Fruit fly (Drosophila melanogaster) whole organism, embryonic: ENCODE results near the gene CG9837.

Experiments
- Atf3 ChIP-seq: fragments of 200-800 bp; sonication (Bioruptor generic); optimal IDR thresholded peaks from 3 replicates; lab custom pipeline; 2016; ENCODE audit warnings: missing biosample characterization, missing genetic modification characterization
- BEAF-32 ChIP-seq: fragments of 200-800 bp; sonication (Bioruptor generic); optimal IDR thresholded peaks from 3 replicates; lab custom pipeline; 2017; ENCODE audit warnings: missing biosample characterization, missing genetic modification characterization, mild to moderate bottlenecking, moderate library complexity, missing genetic modification reagents
- CG10147 ChIP-seq: fragments of 200-800 bp; sonication (Bioruptor generic); optimal IDR thresholded peaks from 2 replicates; lab custom pipeline; 2019; ENCODE audit warnings: missing biosample characterization, mild to moderate bottlenecking, missing genetic modification characterization, moderate library complexity
- CG10543 ChIP-seq: fragments of 200-800 bp; sonication (Bioruptor generic); optimal IDR thresholded peaks from 3 replicates; lab custom pipeline; 2017; ENCODE audit warnings: missing biosample characterization, mild to moderate bottlenecking, missing genetic modification characterization, moderate library complexity
- CG10654 ChIP-seq: fragments of 200-800 bp; sonication (Bioruptor generic); optimal IDR thresholded peaks from 2 replicates; lab custom pipeline; 2016; ENCODE audit warnings: missing biosample characterization, missing genetic modification characterization
- CG11085 ChIP-seq: fragments of 200-800 bp; sonication (Bioruptor generic); IDR thresholded peaks from 2 replicates; pipeline ENCODE4 v1.3.6; 2022; ENCODE audit warnings: missing biosample characterization, missing genetic modification characterization
- CG11504 ChIP-seq: fragments of 200-800 bp; sonication (Bioruptor generic); optimal IDR thresholded peaks from 3 replicates; lab custom pipeline; 2019; ENCODE audit warnings: missing biosample characterization, mild to moderate bottlenecking, missing genetic modification characterization, moderate library complexity
- CG12236 ChIP-seq: fragments of 200-800 bp; sonication (Bioruptor generic); optimal IDR thresholded peaks from 2 replicates; lab custom pipeline; 2016; ENCODE audit warnings: missing biosample characterization, missing genetic modification characterization
- CG12942 ChIP-seq: fragments of 200-800 bp; sonication (Bioruptor generic); optimal IDR thresholded peaks from 3 replicates; lab custom pipeline; 2016; ENCODE audit warnings: missing biosample characterization, missing genetic modification characterization
- CG15011 ChIP-seq: fragments of 200-800 bp; sonication (Bioruptor generic); optimal IDR thresholded peaks from 3 replicates; lab custom pipeline; 2018; ENCODE audit warnings: missing biosample characterization, mild to moderate bottlenecking, missing genetic modification characterization
- CG1603 ChIP-seq: fragments of 200-800 bp; sonication (Bioruptor generic); optimal IDR thresholded peaks from 2 replicates; lab custom pipeline; 2019; ENCODE audit warnings: missing biosample characterization, mild to moderate bottlenecking, missing genetic modification characterization, moderate library complexity
- CG16815 ChIP-seq: fragments of 200-800 bp; sonication (Bioruptor generic); optimal IDR thresholded peaks from 3 replicates; lab custom pipeline; 2017; ENCODE audit warnings: missing biosample characterization, mild to moderate bottlenecking, missing genetic modification characterization
- CG17385 ChIP-seq: fragments of 200-800 bp; sonication (Bioruptor generic); optimal IDR thresholded peaks from 3 replicates; lab custom pipeline; 2018; ENCODE audit warnings: missing biosample characterization, mild to moderate bottlenecking, missing genetic modification characterization
- CG2120 ChIP-seq: fragments of 200-800 bp; sonication (Bioruptor generic); optimal IDR thresholded peaks from 3 replicates; lab custom pipeline; 2016; ENCODE audit warnings: missing biosample characterization, missing genetic modification characterization
- CG30020 ChIP-seq: fragments of 200-800 bp; optimal IDR thresholded peaks from 2 replicates; lab custom pipeline; 2019; ENCODE audit warnings: missing biosample characterization, mild to moderate bottlenecking, missing genetic modification characterization, moderate library complexity
- CG34376 ChIP-seq: fragments of 200-800 bp; sonication (Bioruptor generic); optimal IDR thresholded peaks from 2 replicates; lab custom pipeline; 2018; ENCODE audit warnings: missing biosample characterization, mild to moderate bottlenecking, missing genetic modification characterization
- CG4328 ChIP-seq: fragments of 200-800 bp; sonication (Bioruptor generic); optimal IDR thresholded peaks from 3 replicates; lab custom pipeline; 2017; ENCODE audit warnings: missing biosample characterization, missing genetic modification reagents, missing genetic modification characterization
- CG4424 ChIP-seq: fragments of 200-800 bp; sonication (Bioruptor generic); optimal IDR thresholded peaks from 3 replicates; lab custom pipeline; 2016; ENCODE audit warnings: missing biosample characterization, missing genetic modification characterization
- CG8924 ChIP-seq: fragments of 200-800 bp; optimal IDR thresholded peaks from 3 replicates; lab custom pipeline; 2019; ENCODE audit warnings: missing biosample characterization, mild to moderate bottlenecking, missing genetic modification characterization, moderate library complexity
- D19A ChIP-seq: fragments of 200-800 bp; optimal IDR thresholded peaks from 3 replicates; lab custom pipeline; 2019; ENCODE audit warnings: missing biosample characterization, mild to moderate bottlenecking, missing genetic modification characterization, moderate library complexity
- Eip74EF ChIP-seq, 2 experiments: fragments of 200-800 bp in 1 of 2; fragments of >200 bp in 1 of 2; sonication (Bioruptor generic) in 1 of 2; optimal IDR thresholded peaks; 2 replicates each; lab custom pipeline; 2017 to 2019; ENCODE audit warnings: missing biosample characterization in 2 of 2, missing genetic modification characterization in 2 of 2, mild to moderate bottlenecking in 1 of 2, moderate library complexity in 1 of 2
- Fer3 ChIP-seq: fragments of 200-800 bp; sonication (Bioruptor generic); optimal IDR thresholded peaks from 2 replicates; lab custom pipeline; 2018; ENCODE audit warnings: missing biosample characterization, mild to moderate bottlenecking, missing genetic modification characterization, moderate library complexity
- HHEX ChIP-seq: fragments of 200-800 bp; sonication (Bioruptor generic); optimal IDR thresholded peaks from 3 replicates; lab custom pipeline; 2017; ENCODE audit warnings: missing biosample characterization, mild to moderate bottlenecking, missing genetic modification characterization, missing genetic modification reagents
- HLH3B ChIP-seq: fragments of 200-800 bp; sonication (Bioruptor generic); IDR thresholded peaks from 2 replicates; pipeline ENCODE4 v1.3.6; 2022; ENCODE audit warnings: missing biosample characterization, missing genetic modification characterization
- Hand ChIP-seq: fragments of 200-800 bp; sonication (Bioruptor generic); optimal IDR thresholded peaks from 2 replicates; lab custom pipeline; 2017; ENCODE audit warnings: mild to moderate bottlenecking, missing biosample characterization, missing genetic modification reagents, missing genetic modification characterization
- Oli ChIP-seq: fragments of 200-800 bp; sonication (Bioruptor generic); optimal IDR thresholded peaks from 2 replicates; lab custom pipeline; 2018; ENCODE audit warnings: missing biosample characterization, mild to moderate bottlenecking, missing genetic modification characterization, moderate library complexity
- Ptx1 ChIP-seq: fragments of 200-800 bp; sonication (Bioruptor generic); IDR thresholded peaks from 2 replicates; pipeline ENCODE4 v1.3.6; 2022; ENCODE audit warnings: missing biosample characterization, missing genetic modification characterization
- Rx ChIP-seq: fragments of 200-800 bp; sonication (Bioruptor generic); IDR thresholded peaks from 2 replicates; pipeline ENCODE4 v1.3.6; 2022; ENCODE audit warnings: missing biosample characterization, missing genetic modification characterization
- Sry-δ ChIP-seq: fragments of 200-800 bp; sonication (Bioruptor generic); optimal IDR thresholded peaks from 2 replicates; lab custom pipeline; 2016; ENCODE audit warnings: missing biosample characterization, missing genetic modification characterization
- Taf1 ChIP-seq: fragments of 200-800 bp; sonication (Bioruptor generic); IDR thresholded peaks from 2 replicates; pipeline ENCODE4 v1.3.6; 2022; ENCODE audit warnings: missing biosample characterization, missing genetic modification characterization
- Usf ChIP-seq: fragments of 200-800 bp; sonication (Bioruptor generic); optimal IDR thresholded peaks from 2 replicates; lab custom pipeline; 2017; ENCODE audit warnings: missing genotype, missing biosample characterization, missing genetic modification characterization
- Xrp1 ChIP-seq: fragments of 200-800 bp; sonication (Bioruptor generic); IDR thresholded peaks from 2 replicates; pipeline ENCODE4 v1.3.6; 2022; ENCODE audit warnings: missing biosample characterization, missing genetic modification characterization
- ap ChIP-seq: fragments of 200-800 bp; sonication (Bioruptor generic); IDR thresholded peaks from 2 replicates; pipeline ENCODE4 v1.3.6; 2022; ENCODE audit warnings: missing biosample characterization, missing genetic modification characterization
- cad ChIP-seq: fragments of >200 bp; optimal IDR thresholded peaks from 2 replicates; lab custom pipeline; 2017; ENCODE audit warnings: missing biosample characterization, missing genetic modification characterization
- dpn ChIP-seq, 2 experiments: fragments of 200-800 bp; sonication (Bioruptor generic); optimal IDR thresholded peaks; 3 replicates each; lab custom pipeline; 2016; ENCODE audit warnings: missing biosample characterization in 2 of 2, missing genetic modification characterization in 2 of 2
- ems ChIP-seq: fragments of 200-800 bp; sonication (Bioruptor generic); optimal IDR thresholded peaks from 3 replicates; lab custom pipeline; 2016; ENCODE audit warnings: missing biosample characterization, missing genetic modification characterization
- fd3F ChIP-seq: fragments of 200-800 bp; sonication (Bioruptor generic); optimal IDR thresholded peaks from 2 replicates; lab custom pipeline; 2018; ENCODE audit warnings: missing biosample characterization, mild to moderate bottlenecking, missing genetic modification characterization, moderate library complexity
- grau ChIP-seq: fragments of 200-800 bp; optimal IDR thresholded peaks from 3 replicates; lab custom pipeline; 2019; ENCODE audit warnings: missing biosample characterization, mild to moderate bottlenecking, missing genetic modification characterization, moderate library complexity
- h ChIP-seq: fragments of >200 bp; optimal IDR thresholded peaks from 2 replicates; lab custom pipeline; 2017
- ham ChIP-seq: fragments of 200-800 bp; sonication (Bioruptor generic); IDR thresholded peaks from 2 replicates; pipeline ENCODE4 v1.3.6; 2022; ENCODE audit warnings: missing biosample characterization, missing genetic modification characterization
- kni ChIP-seq: fragments of 200-800 bp; sonication (Bioruptor generic); optimal IDR thresholded peaks from 3 replicates; lab custom pipeline; 2017; ENCODE audit warnings: mild to moderate bottlenecking, missing biosample characterization, missing genetic modification reagents, missing genetic modification characterization
- lmd ChIP-seq: fragments of 200-800 bp; sonication (Bioruptor generic); IDR thresholded peaks from 2 replicates; pipeline ENCODE4 v1.3.6; 2022; ENCODE audit warnings: missing biosample characterization, missing genetic modification characterization
- luna ChIP-seq: fragments of 200-800 bp; sonication (Bioruptor generic); optimal IDR thresholded peaks from 2 replicates; lab custom pipeline; 2016; ENCODE audit warnings: missing biosample characterization, missing genetic modification characterization
- maf-S ChIP-seq: fragments of 200-800 bp; sonication (Bioruptor generic); optimal IDR thresholded peaks from 2 replicates; lab custom pipeline; 2016; ENCODE audit warnings: missing biosample characterization, missing genetic modification characterization
- oc ChIP-seq: fragments of 200-800 bp; sonication (Bioruptor generic); optimal IDR thresholded peaks from 2 replicates; lab custom pipeline; 2018; ENCODE audit warnings: missing biosample characterization, mild to moderate bottlenecking, missing genetic modification characterization, moderate library complexity
- onecut ChIP-seq: fragments of 200-800 bp; sonication (Bioruptor generic); IDR thresholded peaks from 2 replicates; pipeline ENCODE4 v1.3.6; 2022; ENCODE audit warnings: missing biosample characterization, missing genetic modification characterization
- p53 ChIP-seq: fragments of 200-800 bp; sonication (Bioruptor generic); optimal IDR thresholded peaks from 2 replicates; lab custom pipeline; 2016; ENCODE audit warnings: missing biosample characterization, missing genetic modification characterization
- seq ChIP-seq: fragments of 200-800 bp; sonication (Bioruptor generic); IDR thresholded peaks from 2 replicates; pipeline ENCODE4 v1.3.6; 2022; ENCODE audit warnings: missing biosample characterization, missing genetic modification characterization
- slbo ChIP-seq: fragments of 200-800 bp; sonication (Bioruptor generic); IDR thresholded peaks from 2 replicates; pipeline ENCODE4 v1.3.6; 2022; ENCODE audit warnings: missing biosample characterization, missing genetic modification characterization
- sr ChIP-seq: fragments of 200-800 bp; sonication (Bioruptor generic); IDR thresholded peaks from 3 replicates; pipeline ENCODE4 v1.3.6; 2022; ENCODE audit warnings: missing biosample characterization, missing genetic modification characterization
- tio ChIP-seq: fragments of 200-800 bp; sonication (Bioruptor generic); optimal IDR thresholded peaks from 2 replicates; lab custom pipeline; 2017; ENCODE audit warnings: missing biosample characterization, missing genetic modification characterization, inconsistent platforms

The CG9837 gene

dm6 chr3R:8788722-8789400 is 24.5 kb downstream of the CG9837 start (continued):
- peak; percentile 1 for TF ChIP-seq HHEX
- no peak for TF ChIP-seq p53 (GFP tag; lab: Kevin White, UChicago)
- TF ChIP-seq seq (GFP tag; lab: Robert Waterston, UW), result peak; percentile 44
- TF ChIP-seq ham (GFP tag; lab: Robert Waterston, UW), result no peak
- TF ChIP-seq maf-S (GFP tag; lab: Kevin White, UChicago), result no peak
- peak in 1 of 2 experiments; percentile 36 for TF ChIP-seq Eip74EF (GFP tag; optimal IDR thresholded peaks at IDR 0.05; lab: Kevin White, UChicago)
- TF ChIP-seq CG34376, result no peak
- TF ChIP-seq CG10543, result no peak
- TF ChIP-seq CG10147, result peak; percentile 21
- no peak for TF ChIP-seq CG16815 (GFP tag; lab: Kevin White, UChicago)
- no peak for TF ChIP-seq Hand (GFP tag; lab: Kevin White, UChicago)
- TF ChIP-seq CG30020, result no peak
- no peak for TF ChIP-seq CG11085
- no peak for TF ChIP-seq CG12236 (GFP tag; lab: Kevin White, UChicago)
- no peak for TF ChIP-seq cad (GFP tag; lab: Kevin White, UChicago)
- no peak for TF ChIP-seq Usf (GFP tag; lab: Kevin White, UChicago)
- peak; percentile 30 for TF ChIP-seq tio (GFP tag; lab: Kevin White, UChicago)
- peak; percentile 50 for TF ChIP-seq CG4424 (GFP tag; lab: Kevin White, UChicago)
- TF ChIP-seq h, result no peak
- TF ChIP-seq Sry-δ, result no peak
- no peak for TF ChIP-seq slbo (GFP tag; lab: Robert Waterston, UW)
- no peak for TF ChIP-seq oc (tag; lab: Kevin White, UChicago)
- no peak for TF ChIP-seq Fer3 (tag; lab: Kevin White, UChicago)
- peak; percentile 73; the same call in 2 of the 3 replicates for TF ChIP-seq sr (GFP tag; lab: Robert Waterston, UW)
- peak; percentile 85 for TF ChIP-seq Ptx1
- TF ChIP-seq Taf1 (GFP tag; lab: Robert Waterston, UW), result no peak
- TF ChIP-seq CG1603 (tag; lab: Kevin White, UChicago), result peak; percentile 45
- no peak for TF ChIP-seq Atf3 (GFP tag; lab: Kevin White, UChicago)
- peak; percentile 56; the same call in 1 of the 2 replicates for TF ChIP-seq ap (GFP tag; lab: Robert Waterston, UW)
- TF ChIP-seq luna (GFP tag; lab: Kevin White, UChicago), result no peak
- TF ChIP-seq BEAF-32 (GFP tag; lab: Kevin White, UChicago), result no peak
- TF ChIP-seq onecut (GFP tag; lab: Robert Waterston, UW), result 0 out of 2 replicates have a peak, but pooled peaks have one; percentile 22
- TF ChIP-seq CG8924 (tag; lab: Kevin White, UChicago), result peak; percentile 53
- TF ChIP-seq CG17385, result peak; percentile 41
- peak; percentile 77 for TF ChIP-seq CG11504 (tag; lab: Kevin White, UChicago)
- TF ChIP-seq lmd (GFP tag; lab: Robert Waterston, UW), result peak; percentile 71
- TF ChIP-seq fd3F (GFP tag; lab: Kevin White, UChicago), result no peak
- TF ChIP-seq ems (GFP tag; lab: Kevin White, UChicago), result no peak
- TF ChIP-seq D19A (tag; lab: Kevin White, UChicago), result peak; percentile 47
- peak; percentile 62 for TF ChIP-seq Xrp1 (GFP tag; lab: Robert Waterston, UW)
- no peak for TF ChIP-seq CG15011 (GFP tag; lab: Kevin White, UChicago)
- peak; percentile 29 for TF ChIP-seq CG10654 (GFP tag; lab: Kevin White, UChicago)
- peak; percentile 62 for TF ChIP-seq Oli (tag; lab: Kevin White, UChicago)
- peak; percentile 62; the same call in 1 of the 2 replicates for TF ChIP-seq HLH3B (GFP tag; lab: Robert Waterston, UW)
- no peak for TF ChIP-seq CG4328
- TF ChIP-seq grau (tag; lab: Kevin White, UChicago), result peak; percentile 42
- peak; percentile 77 for TF ChIP-seq Rx
- no peak for TF ChIP-seq CG12942 (GFP tag; lab: Kevin White, UChicago)
- TF ChIP-seq dpn (GFP tag; optimal IDR thresholded peaks at IDR 0.05; lab: Kevin White, UChicago), result no peak
- no peak for TF ChIP-seq kni (GFP tag; lab: Kevin White, UChicago)
- TF ChIP-seq CG2120 (GFP tag; lab: Kevin White, UChicago), result no peak
